Worm (Caenorhabditis elegans): Measurements from ENCODE around the gene C16H3.3.

Gene C16H3.3

ce11 chrX:17610406-17610981, 646 bp upstream of the C16H3.3 start:
- TF ChIP-seq ama-1 (optimal IDR thresholded peaks at IDR 0.05): no peak
- peak; percentile 0 for TF ChIP-seq gmeb-1 (tag; optimal IDR thresholded peaks at IDR 0.05)
- peak; percentile 68 for TF ChIP-seq C34F6.9 (tag; optimal IDR thresholded peaks at IDR 0.05)
- no peak for TF ChIP-seq unc-39 (tag; optimal IDR thresholded peaks at IDR 0.05)
- no peak for TF ChIP-seq nhr-21 (tag; optimal IDR thresholded peaks at IDR 0.05)
- TF ChIP-seq lin-13 (GFP tag; optimal IDR thresholded peaks at IDR 0.05): peak; percentile 62
- TF ChIP-seq ceh-16 (tag; optimal IDR thresholded peaks at IDR 0.05): no peak
- TF ChIP-seq lsy-2 (tag; optimal IDR thresholded peaks at IDR 0.05): peak in 1 of 2 experiments; percentile 82
- TF ChIP-seq zag-1 (tag; optimal IDR thresholded peaks at IDR 0.05): no peak
- peak; percentile 35 for TF ChIP-seq F13H6.1 (tag; optimal IDR thresholded peaks at IDR 0.05)
- no peak for TF ChIP-seq ztf-1 (GFP tag; conservative IDR thresholded peaks at IDR 0.05)
- no peak for TF ChIP-seq aly-2 (tag; optimal IDR thresholded peaks at IDR 0.05)
- peak; percentile 19 for TF ChIP-seq sma-9 (GFP tag; optimal IDR thresholded peaks at IDR 0.05)
- no peak for TF ChIP-seq sma-9 (tag; optimal IDR thresholded peaks at IDR 0.05)
- no peak for TF ChIP-seq nhr-10 (tag; optimal IDR thresholded peaks at IDR 0.05)
- no peak for TF ChIP-seq mbf-1 (tag; optimal IDR thresholded peaks at IDR 0.05)
- TF ChIP-seq nhr-11 (tag; optimal IDR thresholded peaks at IDR 0.05): no peak
- no peak for TF ChIP-seq blmp-1 (tag; optimal IDR thresholded peaks at IDR 0.05; ENCODE audit: insufficient read depth)
- TF ChIP-seq mab-5 (tag; optimal IDR thresholded peaks at IDR 0.05): peak; percentile 11
- no peak for TF ChIP-seq elt-1 (tag; optimal IDR thresholded peaks at IDR 0.05)
- TF ChIP-seq egl-27 (tag; optimal IDR thresholded peaks at IDR 0.05): no peak
- TF ChIP-seq lin-39 (tag; optimal IDR thresholded peaks at IDR 0.05): no peak
- no peak for TF ChIP-seq nhr-237 (tag; optimal IDR thresholded peaks at IDR 0.05)
- TF ChIP-seq nhr-77 (tag; optimal IDR thresholded peaks at IDR 0.05): no peak
- peak; percentile 10 for TF ChIP-seq ztf-4 (tag; optimal IDR thresholded peaks at IDR 0.05)
- no peak for TF ChIP-seq unc-62 (GFP tag; optimal IDR thresholded peaks at IDR 0.05)
- peak; percentile 71 for TF ChIP-seq crh-2 (tag; optimal IDR thresholded peaks at IDR 0.05)
- no peak for TF ChIP-seq elt-3 (tag; optimal IDR thresholded peaks at IDR 0.05)
- TF ChIP-seq unc-55 (GFP tag; optimal IDR thresholded peaks at IDR 0.05): peak; percentile 73
- peak; percentile 16 for TF ChIP-seq lin-11 (tag; optimal IDR thresholded peaks at IDR 0.05)
- no peak for TF ChIP-seq mdl-1 (tag; optimal IDR thresholded peaks at IDR 0.05)
- TF ChIP-seq nhr-25 (tag; optimal IDR thresholded peaks at IDR 0.05): peak; percentile 54
- TF ChIP-seq fos-1 (tag; optimal IDR thresholded peaks at IDR 0.05): peak; percentile 59
- TF ChIP-seq ZK546.5 (tag; optimal IDR thresholded peaks at IDR 0.05): no peak
- TF ChIP-seq snpc-4 (tag; optimal IDR thresholded peaks at IDR 0.05): no peak
- TF ChIP-seq skn-1 (tag; optimal IDR thresholded peaks at IDR 0.05): no peak
- no peak for TF ChIP-seq nhr-23 (tag; optimal IDR thresholded peaks at IDR 0.05)
- peak; percentile 67 for TF ChIP-seq nhr-129 (tag; optimal IDR thresholded peaks at IDR 0.05)
- TF ChIP-seq sem-4 (tag; optimal IDR thresholded peaks at IDR 0.05): no peak
- TF ChIP-seq sma-3 (GFP tag; optimal IDR thresholded peaks at IDR 0.05): no peak
- TF ChIP-seq R02D3.7 (tag; optimal IDR thresholded peaks at IDR 0.05): no peak
- TF ChIP-seq peb-1 (tag; optimal IDR thresholded peaks at IDR 0.05): no peak

ce11 chrX:17601345-17601744, 8.5 kb downstream of the C16H3.3 start:
- TF ChIP-seq mbf-1 (tag; optimal IDR thresholded peaks at IDR 0.05) (no peak), lsy-2 (tag; optimal IDR thresholded peaks at IDR 0.05) (no peak), nhr-77 (tag; optimal IDR thresholded peaks at IDR 0.05) (no peak), nhr-25 (tag; optimal IDR thresholded peaks at IDR 0.05) (no peak), C34F6.9 (tag; optimal IDR thresholded peaks at IDR 0.05) (no peak), lin-39 (tag; optimal IDR thresholded peaks at IDR 0.05) (no peak), ZK546.5 (tag; optimal IDR thresholded peaks at IDR 0.05) (no peak), fos-1 (tag; optimal IDR thresholded peaks at IDR 0.05) (peak; percentile 81), elt-3 (tag; optimal IDR thresholded peaks at IDR 0.05) (no peak), unc-62 (GFP tag; optimal IDR thresholded peaks at IDR 0.05) (no peak), skn-1 (tag; optimal IDR thresholded peaks at IDR 0.05) (peak; percentile 0), nhr-12 (tag; optimal IDR thresholded peaks at IDR 0.05) (no peak), nhr-21 (tag; optimal IDR thresholded peaks at IDR 0.05) (no peak), ceh-82 (tag; optimal IDR thresholded peaks at IDR 0.05) (no peak), mab-5 (tag; optimal IDR thresholded peaks at IDR 0.05) (no peak), nhr-129 (tag; optimal IDR thresholded peaks at IDR 0.05) (no peak), sma-9 (GFP tag; optimal IDR thresholded peaks at IDR 0.05) (peak; percentile 41), sma-9 (tag; optimal IDR thresholded peaks at IDR 0.05) (no peak), peb-1 (tag; optimal IDR thresholded peaks at IDR 0.05) (no peak), crh-2 (tag; optimal IDR thresholded peaks at IDR 0.05) (peak; percentile 22), sma-3 (GFP tag; optimal IDR thresholded peaks at IDR 0.05) (no peak), lin-13 (GFP tag; optimal IDR thresholded peaks at IDR 0.05) (no peak), F13H6.1 (tag; optimal IDR thresholded peaks at IDR 0.05) (no peak), lin-11 (tag; optimal IDR thresholded peaks at IDR 0.05) (no peak), ama-1 (optimal IDR thresholded peaks at IDR 0.05) (no peak), R02D3.7 (tag; optimal IDR thresholded peaks at IDR 0.05) (no peak), ztf-11 (tag; optimal IDR thresholded peaks at IDR 0.05) (no peak), nhr-11 (tag; optimal IDR thresholded peaks at IDR 0.05) (no peak), Y55F3AM.14 (GFP tag; optimal IDR thresholded peaks at IDR 0.05) (no peak), unc-39 (tag; optimal IDR thresholded peaks at IDR 0.05) (no peak), egl-27 (tag; optimal IDR thresholded peaks at IDR 0.05) (no peak), snpc-4 (tag; optimal IDR thresholded peaks at IDR 0.05) (no peak), nhr-23 (tag; optimal IDR thresholded peaks at IDR 0.05) (no peak), nhr-10 (tag; optimal IDR thresholded peaks at IDR 0.05) (no peak), gmeb-1 (tag; optimal IDR thresholded peaks at IDR 0.05) (peak; percentile 17), aly-2 (tag; optimal IDR thresholded peaks at IDR 0.05) (no peak)
